Fruit fly (Drosophila melanogaster) ovary, adult (tissue): ENCODE results near the gene CG6443.

Source experiments
- CG17801 ChIP-seq: fragments of 200-800 bp; optimal IDR thresholded peaks from 2 replicates; lab custom pipeline; 2019; ENCODE audit warnings: missing biosample characterization, mild to moderate bottlenecking, missing genetic modification characterization, moderate library complexity; ENCODE audit not compliant: partially characterized antibody

Gene CG6443

DNA sequence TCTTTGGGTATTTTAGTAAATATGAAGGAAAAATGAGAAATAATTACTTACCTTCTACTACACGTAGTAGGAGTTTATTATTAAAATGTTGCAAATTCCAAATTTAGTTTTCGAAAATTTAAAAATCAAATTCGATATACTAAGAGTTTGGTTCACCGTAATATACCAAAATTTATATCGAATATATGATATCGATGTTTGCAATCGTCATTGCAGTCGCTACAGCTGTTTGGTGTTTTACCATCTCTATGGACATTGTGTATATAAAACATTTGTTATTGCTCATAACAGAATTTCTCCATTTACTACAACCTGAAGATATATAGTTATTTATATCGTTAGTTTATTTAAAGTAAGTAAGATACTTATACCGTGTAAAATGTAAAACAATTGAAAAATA lies at the start of gene CG6443:
TSS of gene CG6443 (plus strand) at position 228 of the 400 bp plus-strand sequence.
- no peak for TF ChIP-seq CG17801 (GFP tag; lab: Kevin White, UChicago)

DNA sequence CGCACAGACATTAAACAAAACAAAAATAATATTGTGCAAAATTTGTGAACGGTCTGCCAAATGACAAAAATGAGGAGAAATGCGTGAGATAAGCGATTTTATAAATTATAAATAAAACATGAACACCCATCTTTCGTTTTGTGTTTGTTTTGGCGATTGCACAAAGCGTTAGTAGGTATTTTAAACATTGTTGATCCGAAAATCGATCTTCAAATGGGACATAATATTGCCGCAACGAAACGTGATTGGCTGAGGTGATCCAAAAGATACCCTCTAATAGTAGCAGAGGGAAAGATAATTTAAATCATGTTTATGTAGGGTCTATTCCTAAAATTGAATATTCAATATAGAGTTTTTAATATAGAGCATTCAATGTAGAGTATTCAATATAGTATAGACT lies 49.2 kb upstream of the CG6443 start:
- no peak for TF ChIP-seq CG17801 (GFP tag; lab: Kevin White, UChicago)

- no peak for TF ChIP-seq CG17801 (GFP tag; lab: Kevin White, UChicago)
Measured at dm6 chr2L:10680584-10681080, 48.1 kb upstream of the CG6443 start, which contains the start of gene CG17105. Gene CG17105, plus strand, starts transcription at chr2L:10681030.

DNA sequence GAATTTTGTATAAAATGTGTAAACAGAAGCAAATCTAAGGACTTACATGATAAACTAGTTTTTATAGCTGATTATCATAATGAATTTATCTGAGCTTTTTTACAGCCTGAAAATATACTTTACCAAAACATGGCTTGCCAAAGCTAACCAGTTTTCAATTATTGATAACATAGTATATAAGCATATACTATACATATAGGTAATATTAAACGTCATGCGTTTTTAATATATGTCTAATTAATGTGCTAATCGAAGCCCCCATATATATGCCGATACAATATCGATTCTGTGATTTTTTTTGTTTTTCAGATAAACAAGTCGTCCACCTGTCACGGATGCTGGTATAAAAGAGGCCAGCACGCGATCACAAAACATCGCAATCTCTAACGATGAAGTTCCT lies 47.2 kb upstream of the CG6443 start, which contains the start of gene CG17107:
TSS of gene CG17107 (plus strand) at position 301 of the 400 bp plus-strand sequence.
- TF ChIP-seq CG17801 (GFP tag; lab: Kevin White, UChicago): no peak

dm6 chr2L:10682197-10682596 lies 46.6 kb upstream of the CG6443 start:
- no peak for TF ChIP-seq CG17801 (GFP tag; lab: Kevin White, UChicago)

- TF ChIP-seq CG17801 (GFP tag; lab: Kevin White, UChicago): no peak
Measured at dm6 chr2L:10682912-10683311, 45.9 kb upstream of the CG6443 start.

- TF ChIP-seq CG17801 (GFP tag; lab: Kevin White, UChicago): no peak
Measured at dm6 chr2L:10684309-10684708, 44.5 kb upstream of the CG6443 start, which contains the start of gene CG7299. Gene CG7299, minus strand, starts transcription at chr2L:10684409.

DNA sequence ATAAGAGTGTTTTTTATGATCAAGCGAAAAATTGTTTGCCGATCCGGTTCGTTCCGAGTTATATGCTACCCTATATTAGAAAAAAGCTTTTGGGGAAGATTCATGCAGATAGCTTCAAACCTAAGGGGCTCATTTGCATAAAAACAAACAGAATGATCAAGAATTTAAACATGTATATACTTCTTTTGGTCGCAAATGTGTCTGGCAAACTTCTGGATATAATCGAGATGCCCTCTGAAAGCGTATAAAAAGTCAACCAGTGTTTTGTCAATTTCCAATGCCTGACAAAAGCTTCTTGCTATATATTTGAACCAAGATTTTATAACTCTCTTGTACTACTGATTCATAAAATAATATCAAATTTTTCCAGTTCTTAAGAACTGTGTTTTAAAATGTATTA lies 43.1 kb upstream of the CG6443 start:
- TF ChIP-seq CG17801 (GFP tag; lab: Kevin White, UChicago): no peak

DNA sequence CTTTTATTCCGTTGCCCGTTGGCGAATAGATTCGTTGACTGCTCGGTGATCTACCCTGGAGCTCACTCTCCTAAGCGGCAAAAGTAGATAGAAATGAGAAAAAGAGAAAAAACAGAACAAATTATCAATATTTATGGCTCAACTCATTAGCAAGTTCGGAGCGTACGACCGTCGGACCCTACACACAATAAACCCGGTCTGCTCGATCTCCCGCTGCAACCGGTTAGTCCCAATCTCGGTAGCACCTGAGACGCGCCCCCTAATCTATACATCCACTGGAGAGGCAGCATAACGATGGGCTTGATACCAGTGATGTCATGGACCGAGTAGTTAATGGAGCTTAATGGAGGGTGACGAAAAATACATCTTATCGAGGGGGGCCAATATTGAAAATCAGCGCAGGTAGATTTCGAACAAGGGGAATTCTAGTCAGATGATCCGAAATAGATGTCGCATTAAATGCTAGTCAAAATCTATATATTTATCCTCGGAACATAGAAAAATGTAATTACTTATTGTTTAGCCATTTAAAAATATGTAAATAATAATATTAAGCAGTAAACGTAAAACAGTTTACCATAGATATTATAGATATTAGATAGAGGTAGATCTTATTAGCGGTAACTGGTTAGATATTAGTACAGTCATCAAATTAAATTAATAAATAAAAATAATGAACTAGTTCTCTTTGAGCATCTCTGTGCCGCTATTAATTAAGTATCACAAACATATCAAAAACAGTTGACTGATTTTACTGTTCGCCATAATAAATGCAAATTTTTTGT lies 41.6 kb upstream of the CG6443 start, which contains the start of gene CG7296:
TSS of gene CG7296 (minus strand) at position 58 of the 785 bp plus-strand sequence.
- TF ChIP-seq CG17801 (GFP tag; lab: Kevin White, UChicago): no peak

DNA sequence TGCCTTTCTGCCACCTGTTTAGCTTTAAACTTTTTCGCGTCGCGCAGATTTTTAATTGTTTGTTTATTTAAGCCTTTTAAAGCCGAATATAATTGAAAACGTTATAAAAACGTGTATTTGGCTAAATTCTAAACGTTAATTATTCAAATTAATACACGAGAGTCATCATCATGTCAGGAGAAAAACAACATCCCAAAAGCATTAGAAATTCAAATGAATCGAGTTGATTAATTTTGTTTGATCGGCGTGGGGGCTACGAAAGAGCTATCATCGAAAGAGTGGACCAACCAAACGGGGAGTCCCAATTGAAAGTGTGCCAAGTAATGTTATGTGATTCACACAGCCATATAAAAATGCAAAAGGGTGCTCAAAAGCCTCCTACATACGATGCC lies 41.0 kb upstream of the CG6443 start:
- TF ChIP-seq CG17801 (GFP tag; lab: Kevin White, UChicago): no peak

- TF ChIP-seq CG17801 (GFP tag; lab: Kevin White, UChicago): no peak
Measured at dm6 chr2L:10688764-10689163, 40.0 kb upstream of the CG6443 start.

DNA sequence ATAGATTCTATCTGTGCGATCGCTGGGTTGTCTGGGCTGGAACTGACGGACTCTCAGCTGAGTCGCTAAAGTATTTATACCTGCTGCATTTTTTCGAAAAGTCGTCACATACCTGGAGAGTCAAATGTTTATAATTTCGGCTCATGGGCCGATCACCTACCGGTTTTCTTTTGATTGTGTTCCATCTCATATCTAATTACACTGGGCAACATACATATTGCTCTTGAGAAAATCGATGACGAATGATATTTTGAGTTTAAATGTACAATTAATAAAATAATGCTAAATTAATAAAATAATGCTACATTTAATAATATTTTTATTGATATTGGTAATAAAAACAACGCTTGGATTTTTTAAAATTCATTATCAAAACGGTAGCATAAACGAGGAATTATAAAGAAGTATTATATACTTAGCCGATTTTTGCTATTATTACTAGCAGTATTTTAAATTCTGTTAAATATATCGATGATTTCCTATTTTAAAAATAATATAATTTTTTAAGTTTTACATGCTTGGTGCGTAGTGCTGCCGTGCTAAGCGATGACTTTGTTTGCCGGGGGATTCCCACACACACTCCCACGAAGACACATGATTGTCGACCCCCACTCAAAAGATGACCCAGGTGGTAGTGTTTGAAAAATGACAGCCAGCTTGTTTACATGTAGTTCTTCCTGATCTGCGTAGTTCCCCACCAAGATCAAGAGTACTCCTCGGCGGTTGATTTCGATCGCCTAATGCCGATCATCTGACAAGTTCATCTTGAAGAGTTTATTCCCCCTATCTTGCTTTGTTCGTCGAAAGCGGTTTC lies 39.4 kb upstream of the CG6443 start, which contains the start of gene CG7294:
TSS of gene CG7294 (minus strand) at position 51 of the 814 bp plus-strand sequence.
- TF ChIP-seq CG17801 (GFP tag; lab: Kevin White, UChicago): no peak

dm6 chr2L:10693018-10693417 lies 35.8 kb upstream of the CG6443 start:
- no peak for TF ChIP-seq CG17801 (GFP tag; lab: Kevin White, UChicago)

DNA sequence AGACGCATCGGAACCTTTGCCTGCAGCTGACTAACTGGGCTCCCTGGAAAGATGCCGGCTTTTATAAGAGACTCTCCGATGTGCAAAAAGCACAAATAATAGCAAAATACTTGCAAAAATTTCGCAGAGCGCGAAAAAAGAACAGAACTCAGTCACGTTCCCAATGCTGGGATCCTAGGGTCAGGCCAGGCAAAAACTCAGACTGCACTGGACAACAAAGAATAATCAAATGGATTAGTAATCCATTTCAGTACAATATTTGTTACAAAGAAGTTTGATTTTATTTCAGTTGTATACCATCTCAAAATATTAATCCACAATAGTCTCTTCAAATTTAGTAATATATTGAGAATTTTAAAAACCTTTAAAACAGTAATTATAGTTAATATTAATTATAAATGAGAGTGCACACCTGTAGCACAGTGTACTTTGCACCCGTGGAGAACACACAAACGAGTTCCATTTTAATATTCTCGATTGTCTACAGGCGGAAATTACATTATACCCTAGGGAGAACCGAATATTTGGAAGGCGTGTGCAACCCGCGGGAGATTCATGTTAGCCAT lies 34.6 kb upstream of the CG6443 start, which contains the start of gene CG17108:
TSS of gene CG17108 (minus strand) at position 51 of the 566 bp plus-strand sequence.
- no peak for TF ChIP-seq CG17801 (GFP tag; lab: Kevin White, UChicago)

DNA sequence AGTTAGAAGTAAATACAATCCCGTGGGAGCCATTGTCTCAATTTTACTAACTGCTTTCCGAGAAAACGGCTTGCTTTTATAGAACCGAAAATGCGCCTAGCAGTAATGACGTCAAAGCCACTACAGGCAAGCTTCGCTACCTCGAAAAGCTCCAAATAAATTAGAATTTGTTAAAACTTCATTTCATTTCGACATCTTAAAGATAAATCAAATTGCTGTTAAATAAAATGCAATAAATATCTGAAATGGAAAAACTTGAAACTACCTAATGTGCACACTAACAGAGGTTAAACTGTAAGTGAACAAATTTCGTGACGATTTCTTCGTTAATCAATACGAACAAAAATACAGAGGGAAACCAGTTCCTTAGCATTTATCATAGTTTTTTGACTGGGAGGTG lies 30.8 kb upstream of the CG6443 start, which contains the start of gene CG7300:
TSS of gene CG7300 (minus strand) at position 52 of the 400 bp plus-strand sequence.
- no peak for TF ChIP-seq CG17801 (GFP tag; lab: Kevin White, UChicago)
